Fruit fly (Drosophila melanogaster): ENCODE results near the gene CG1523.

DNA sequence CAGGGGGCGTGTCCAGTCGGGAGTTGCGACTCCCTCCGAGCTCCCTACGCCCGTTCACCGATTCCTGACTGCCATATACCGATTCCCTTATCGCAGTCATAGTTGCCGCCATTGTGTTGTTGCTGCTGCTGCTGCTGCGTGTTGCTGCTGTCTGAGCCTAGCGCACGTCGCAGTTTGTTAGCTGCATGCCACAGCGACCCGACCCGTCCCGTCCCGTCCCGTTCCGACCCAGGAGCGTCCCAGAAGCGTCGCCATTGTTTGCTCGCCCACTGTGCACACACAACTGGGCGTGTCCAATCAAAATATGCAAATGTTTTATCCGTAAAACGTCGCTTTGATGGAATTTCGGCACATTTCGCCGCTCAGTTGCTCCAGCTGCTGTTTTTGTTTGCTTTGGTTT lies 43.8 kb downstream of the CG1523 start:
- TF ChIP-seq D1 (tag; optimal IDR thresholded peaks at IDR 0.05), result no peak
- TF ChIP-seq EcR (GFP tag; optimal IDR thresholded peaks at IDR 0.05), result no peak
- no peak for TF ChIP-seq CG13204 (GFP tag; optimal IDR thresholded peaks at IDR 0.05)
- TF ChIP-seq Snoo (tag; optimal IDR thresholded peaks at IDR 0.05), result no peak
